Fruit fly (Drosophila melanogaster) whole organism, embryonic: ENCODE results near the gene Pdzd8.

ENCODE experiments used
- Aef1 ChIP-seq: fragments of 200-800 bp; sonication (Bioruptor generic); IDR thresholded peaks from 3 replicates; pipeline ENCODE4 v1.3.6; 2022; ENCODE audit warnings: missing biosample characterization, missing genetic modification characterization
- Antp ChIP-seq: fragments of 200-800 bp; sonication (Bioruptor generic); optimal IDR thresholded peaks from 3 replicates; lab custom pipeline; 2016; ENCODE audit warnings: missing biosample characterization, missing genetic modification characterization
- B-H1 ChIP-seq: fragments of 200-800 bp; sonication (Bioruptor generic); IDR thresholded peaks from 3 replicates; pipeline ENCODE4 v1.3.6; 2022; ENCODE audit warnings: missing biosample characterization, missing genetic modification characterization
- Bgb ChIP-seq: fragments of 200-800 bp; sonication (Bioruptor generic); IDR thresholded peaks from 2 replicates; pipeline ENCODE4 v1.3.6; 2022; ENCODE audit warnings: missing biosample characterization, missing genetic modification characterization; ENCODE audit not compliant: partially characterized antibody
- CG11093 ChIP-seq: fragments of 200-800 bp; sonication (Bioruptor generic); IDR thresholded peaks from 3 replicates; pipeline ENCODE4 v1.3.6; 2022; ENCODE audit warnings: missing biosample characterization, missing genetic modification characterization
- CG11696 ChIP-seq: fragments of 200-800 bp; sonication (Bioruptor generic); IDR thresholded peaks from 2 replicates; pipeline ENCODE4 v1.3.6; 2022; ENCODE audit warnings: missing biosample characterization, missing genetic modification characterization
- CG12071 ChIP-seq: fragments of 200-800 bp; sonication (Bioruptor generic); optimal IDR thresholded peaks from 3 replicates; lab custom pipeline; 2018; ENCODE audit warnings: missing biosample characterization, mild to moderate bottlenecking, missing genetic modification characterization
- CG12104 ChIP-seq: fragments of 200-800 bp; sonication (Bioruptor generic); optimal IDR thresholded peaks from 3 replicates; lab custom pipeline; 2016; ENCODE audit warnings: missing biosample characterization, missing genetic modification characterization
- CG13624 ChIP-seq: fragments of 200-800 bp; sonication (Bioruptor generic); optimal IDR thresholded peaks from 2 replicates; lab custom pipeline; 2016; ENCODE audit warnings: missing biosample characterization, missing genetic modification characterization
- CG15073 ChIP-seq: fragments of 200-800 bp; sonication (Bioruptor generic); optimal IDR thresholded peaks from 2 replicates; lab custom pipeline; 2016; ENCODE audit warnings: missing biosample characterization, missing genetic modification characterization
- CG17912 ChIP-seq: fragments of 200-800 bp; sonication (Bioruptor generic); optimal IDR thresholded peaks from 2 replicates; lab custom pipeline; 2018; ENCODE audit warnings: missing biosample characterization, mild to moderate bottlenecking, missing genetic modification characterization
- CG2129 ChIP-seq: fragments of 200-800 bp; sonication (Bioruptor generic); IDR thresholded peaks from 2 replicates; pipeline ENCODE4 v1.3.6; 2022; ENCODE audit warnings: missing biosample characterization, missing genetic modification characterization; ENCODE audit not compliant: partially characterized antibody
- CG32532 ChIP-seq: fragments of 200-800 bp; sonication (Bioruptor generic); IDR thresholded peaks from 2 replicates; pipeline ENCODE4 v1.3.6; 2022; ENCODE audit warnings: missing biosample characterization, missing genetic modification characterization
- CG4404 ChIP-seq: fragments of 200-800 bp; sonication (Bioruptor generic); IDR thresholded peaks from 2 replicates; pipeline ENCODE4 v1.3.6; 2022; ENCODE audit warnings: missing biosample characterization, missing genetic modification characterization
- CG5953 ChIP-seq: fragments of 200-800 bp; sonication (Bioruptor generic); IDR thresholded peaks from 2 replicates; pipeline ENCODE4 v1.3.6; 2022; ENCODE audit warnings: missing biosample characterization, missing genetic modification characterization
- CG6175 ChIP-seq: fragments of 200-800 bp; sonication (Bioruptor generic); IDR thresholded peaks from 3 replicates; pipeline ENCODE4 v1.3.6; 2022; ENCODE audit warnings: missing biosample characterization, missing genetic modification characterization
- CG6765 ChIP-seq: fragments of 200-800 bp; sonication (Bioruptor generic); optimal IDR thresholded peaks from 3 replicates; lab custom pipeline; 2017; ENCODE audit warnings: missing biosample characterization, mild to moderate bottlenecking, missing genetic modification characterization
- CG8359 ChIP-seq: fragments of 200-800 bp; sonication (Bioruptor generic); optimal IDR thresholded peaks from 2 replicates; lab custom pipeline; 2017; ENCODE audit warnings: missing biosample characterization, mild to moderate bottlenecking, missing genetic modification characterization, borderline replicate concordance
- D19B ChIP-seq: fragments of 200-800 bp; sonication (Bioruptor generic); optimal IDR thresholded peaks from 2 replicates; lab custom pipeline; 2017; ENCODE audit warnings: missing biosample characterization, mild to moderate bottlenecking, missing genetic modification characterization
- GATAe ChIP-seq: fragments of 200-800 bp; sonication (Bioruptor generic); conservative IDR thresholded peaks from 2 replicates; pipeline ENCODE4 v1.3.6; 2022; ENCODE audit warnings: missing biosample characterization, missing genetic modification characterization
- Gsc ChIP-seq: fragments of 200-800 bp; sonication (Bioruptor generic); IDR thresholded peaks from 2 replicates; pipeline ENCODE4 v1.3.6; 2022; ENCODE audit warnings: missing biosample characterization, missing genetic modification characterization
- HLH54F ChIP-seq: fragments of 200-800 bp; sonication (Bioruptor generic); optimal IDR thresholded peaks from 3 replicates; lab custom pipeline; 2016; ENCODE audit warnings: missing biosample characterization, missing genetic modification characterization
- HmgD ChIP-seq: fragments of 200-800 bp; sonication (Bioruptor generic); optimal IDR thresholded peaks from 3 replicates; lab custom pipeline; 2016; ENCODE audit warnings: missing biosample characterization, missing genetic modification characterization
- MBD-R2 ChIP-seq: fragments of 200-800 bp; sonication (Bioruptor generic); IDR thresholded peaks from 2 replicates; pipeline ENCODE4 v1.3.6; 2022; ENCODE audit warnings: missing biosample characterization, missing genetic modification characterization
- Meics ChIP-seq: fragments of 200-800 bp; sonication (Bioruptor generic); optimal IDR thresholded peaks from 2 replicates; lab custom pipeline; 2017; ENCODE audit warnings: missing biosample characterization, mild to moderate bottlenecking, missing genetic modification characterization
- Neu2 ChIP-seq: fragments of 200-800 bp; sonication (Bioruptor generic); optimal IDR thresholded peaks from 3 replicates; lab custom pipeline; 2016; ENCODE audit warnings: missing biosample characterization, missing genetic modification characterization, borderline replicate concordance
- Oli ChIP-seq: fragments of 200-800 bp; sonication (Bioruptor generic); optimal IDR thresholded peaks from 2 replicates; lab custom pipeline; 2018; ENCODE audit warnings: missing biosample characterization, mild to moderate bottlenecking, missing genetic modification characterization, moderate library complexity
- Six4 ChIP-seq: fragments of 200-800 bp; sonication (Bioruptor generic); optimal IDR thresholded peaks from 2 replicates; lab custom pipeline; 2016; ENCODE audit warnings: missing biosample characterization, missing genetic modification characterization
- Ssrp ChIP-seq: fragments of 200-800 bp; sonication (Bioruptor generic); optimal IDR thresholded peaks from 2 replicates; lab custom pipeline; 2018; ENCODE audit warnings: missing biosample characterization, mild to moderate bottlenecking, missing genetic modification characterization, moderate library complexity
- Taf1 ChIP-seq: fragments of 200-800 bp; sonication (Bioruptor generic); IDR thresholded peaks from 2 replicates; pipeline ENCODE4 v1.3.6; 2022; ENCODE audit warnings: missing biosample characterization, missing genetic modification characterization
- ab ChIP-seq: fragments of 200-800 bp; sonication (Bioruptor generic); optimal IDR thresholded peaks from 2 replicates; lab custom pipeline; 2016; ENCODE audit warnings: missing biosample characterization, missing genetic modification characterization
- ase ChIP-seq: fragments of 200-800 bp; sonication (Bioruptor generic); IDR thresholded peaks from 3 replicates; pipeline ENCODE4 v1.3.6; 2022; ENCODE audit warnings: missing biosample characterization, missing genetic modification characterization
- cwo ChIP-seq: fragments of 200-800 bp; sonication (Bioruptor generic); optimal IDR thresholded peaks from 3 replicates; lab custom pipeline; 2017; ENCODE audit warnings: missing biosample characterization, missing genetic modification characterization, mild to moderate bottlenecking, moderate library complexity, missing genetic modification reagents
- danr ChIP-seq: fragments of 200-800 bp; sonication (Bioruptor generic); IDR thresholded peaks from 2 replicates; pipeline ENCODE4 v1.3.6; 2022; ENCODE audit warnings: missing biosample characterization, missing genetic modification characterization
- exex ChIP-seq: fragments of 200-800 bp; sonication (Bioruptor generic); optimal IDR thresholded peaks from 4 replicates; lab custom pipeline; 2018; ENCODE audit warnings: missing biosample characterization, mild to moderate bottlenecking, missing genetic modification characterization, moderate library complexity
- gce ChIP-seq: fragments of 200-800 bp; sonication (Bioruptor generic); IDR thresholded peaks from 3 replicates; pipeline ENCODE4 v1.3.6; 2022; ENCODE audit warnings: missing biosample characterization, missing genetic modification characterization
- grau ChIP-seq: fragments of 200-800 bp; optimal IDR thresholded peaks from 3 replicates; lab custom pipeline; 2019; ENCODE audit warnings: missing biosample characterization, mild to moderate bottlenecking, missing genetic modification characterization, moderate library complexity
- nerfin-1 ChIP-seq: fragments of 200-800 bp; sonication (Bioruptor generic); optimal IDR thresholded peaks from 3 replicates; lab custom pipeline; 2019; ENCODE audit warnings: missing biosample characterization, mild to moderate bottlenecking, missing genetic modification characterization, moderate library complexity
- phol ChIP-seq: fragments of 200-800 bp; sonication (Bioruptor generic); optimal IDR thresholded peaks from 3 replicates; lab custom pipeline; 2018; ENCODE audit warnings: missing biosample characterization, mild to moderate bottlenecking, missing genetic modification characterization, moderate library complexity
- prd ChIP-seq, 3 experiments: fragments of >200 bp in 2 of 3; fragments of 200-800 bp in 1 of 3; sonication (Bioruptor generic) in 1 of 3; optimal IDR thresholded peaks in 2 of 3; IDR thresholded peaks in 1 of 3; 2 replicates in 2 of 3; 3 replicates in 1 of 3; pipeline versions ENCODE4 v1.3.6 to Lab custom; 2017 to 2022; ENCODE audit warnings: missing biosample characterization in 1 of 3, missing genetic modification characterization in 1 of 3
- pum ChIP-seq: fragments of 200-800 bp; sonication (Bioruptor generic); optimal IDR thresholded peaks from 2 replicates; lab custom pipeline; 2016; ENCODE audit warnings: missing biosample characterization, missing genetic modification characterization
- schlank ChIP-seq: fragments of 200-800 bp; sonication (Bioruptor generic); optimal IDR thresholded peaks from 2 replicates; lab custom pipeline; 2018; ENCODE audit warnings: missing biosample characterization, mild to moderate bottlenecking, missing genetic modification characterization
- sens ChIP-seq: fragments of 200-800 bp; sonication (Bioruptor generic); peaks from one replicate; lab custom pipeline; 2016; ENCODE audit warnings: missing biosample characterization, missing genetic modification characterization
- sna ChIP-seq: fragments of 200-800 bp; sonication (Bioruptor generic); IDR thresholded peaks from 2 replicates; pipeline ENCODE4 v1.3.6; 2022; ENCODE audit warnings: missing biosample characterization, missing genetic modification characterization; ENCODE audit not compliant: partially characterized antibody
- sr ChIP-seq: fragments of 200-800 bp; sonication (Bioruptor generic); IDR thresholded peaks from 3 replicates; pipeline ENCODE4 v1.3.6; 2022; ENCODE audit warnings: missing biosample characterization, missing genetic modification characterization
- toy ChIP-seq: fragments of 200-800 bp; sonication (Bioruptor generic); IDR thresholded peaks from 2 replicates; pipeline ENCODE4 v1.3.6; 2022; ENCODE audit warnings: missing biosample characterization, missing genetic modification characterization
- trem ChIP-seq: fragments of 200-800 bp; optimal IDR thresholded peaks from 3 replicates; lab custom pipeline; 2019; ENCODE audit warnings: missing biosample characterization, mild to moderate bottlenecking, missing genetic modification characterization, moderate library complexity
- ttk ChIP-seq: fragments of 200-800 bp; sonication (Bioruptor generic); IDR thresholded peaks from 2 replicates; pipeline ENCODE4 v2.1.2; 2022; ENCODE audit warnings: missing biosample characterization, missing genetic modification characterization
- tup ChIP-seq: fragments of 200-800 bp; sonication (Bioruptor generic); optimal IDR thresholded peaks from 2 replicates; lab custom pipeline; 2016; ENCODE audit warnings: missing biosample characterization, mild to moderate bottlenecking, missing genetic modification characterization, moderate library complexity
- zen2 ChIP-seq: fragments of 200-800 bp; sonication (Bioruptor generic); IDR thresholded peaks from 3 replicates; pipeline ENCODE4 v1.3.6; 2022; ENCODE audit warnings: missing biosample characterization, missing genetic modification characterization; ENCODE audit not compliant: partially characterized antibody
- zf30C ChIP-seq: fragments of 200-800 bp; sonication (Bioruptor generic); optimal IDR thresholded peaks from 3 replicates; lab custom pipeline; 2018; ENCODE audit warnings: missing biosample characterization, mild to moderate bottlenecking, missing genetic modification characterization
- zfh2 ChIP-seq: fragments of 200-800 bp; sonication (Bioruptor generic); optimal IDR thresholded peaks from 2 replicates; lab custom pipeline; 2016; ENCODE audit warnings: missing biosample characterization, missing genetic modification characterization

Gene Pdzd8

DNA sequence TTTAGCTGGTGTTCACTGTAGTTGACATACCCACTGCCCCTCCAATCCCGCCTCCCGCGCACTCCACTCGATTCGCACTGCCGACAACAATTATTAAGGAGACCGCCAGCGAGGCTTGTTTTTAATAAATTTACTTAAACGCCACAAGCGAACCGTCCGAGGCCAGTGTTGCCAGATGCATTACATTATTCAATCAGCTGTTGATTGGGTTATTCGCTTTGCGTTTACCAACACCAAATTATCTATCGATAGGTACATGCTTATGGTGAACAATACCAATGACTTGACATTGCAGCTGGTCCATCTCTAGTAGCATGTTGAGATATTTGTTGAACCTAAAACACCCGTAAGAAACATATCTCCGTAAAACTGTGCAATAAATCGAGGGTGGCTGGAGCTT, 43.7 kb downstream of the Pdzd8 start, which contains the start of the genes CG10353 and SelG (continued):
- TF ChIP-seq CG12071 (GFP tag; lab: Kevin White, UChicago) (no peak), tup (GFP tag; lab: Kevin White, UChicago) (peak; percentile 10), exex (peak; percentile 11), Neu2 (GFP tag; lab: Kevin White, UChicago) (no peak), prd (optimal IDR thresholded peaks at IDR 0.05; lab: Kevin White, UChicago) (no peak), prd (GFP tag; IDR thresholded peaks at IDR 0.05; lab: Robert Waterston, UW) (0 out of 3 replicates have a peak, but pooled peaks have one; percentile 12), CG12104 (no peak), nerfin-1 (tag; lab: Kevin White, UChicago) (peak; percentile 48), GATAe (GFP tag; lab: Robert Waterston, UW) (no peak), CG5953 (GFP tag; lab: Robert Waterston, UW) (no peak), B-H1 (GFP tag; lab: Robert Waterston, UW) (no peak), CG15073 (GFP tag; lab: Kevin White, UChicago) (no peak), danr (GFP tag; lab: Robert Waterston, UW) (no peak), CG2129 (GFP tag; lab: Robert Waterston, UW) (peak; percentile 52), gce (GFP tag; lab: Robert Waterston, UW) (no peak), CG4404 (GFP tag; lab: Robert Waterston, UW) (no peak), pum (GFP tag; lab: Kevin White, UChicago) (peak; percentile 21), zf30C (GFP tag; lab: Kevin White, UChicago) (no peak), MBD-R2 (GFP tag; lab: Robert Waterston, UW) (peak; percentile 91), sna (peak; percentile 76), grau (tag; lab: Kevin White, UChicago) (peak; percentile 66), sr (GFP tag; lab: Robert Waterston, UW) (no peak), CG17912 (GFP tag; lab: Kevin White, UChicago) (no peak), zen2 (GFP tag; lab: Robert Waterston, UW) (peak; percentile 90), ase (GFP tag; lab: Robert Waterston, UW) (no peak), CG32532 (no peak), sens (GFP tag; lab: Kevin White, UChicago) (peak; percentile 85), HmgD (GFP tag; lab: Kevin White, UChicago) (peak; percentile 53), toy (GFP tag; lab: Robert Waterston, UW) (no peak), Gsc (GFP tag; lab: Robert Waterston, UW) (no peak), schlank (tag; lab: Kevin White, UChicago) (no peak), Bgb (peak; percentile 90), Aef1 (GFP tag; lab: Robert Waterston, UW) (no peak), CG11093 (GFP tag; lab: Robert Waterston, UW) (no peak), ab (GFP tag; lab: Kevin White, UChicago) (no peak), Ssrp (tag; lab: Kevin White, UChicago) (no peak), D19B (GFP tag; lab: Kevin White, UChicago) (no peak), CG6175 (GFP tag; lab: Robert Waterston, UW) (no peak), HLH54F (peak; percentile 56), cwo (GFP tag; lab: Kevin White, UChicago) (no peak), Six4 (GFP tag; lab: Kevin White, UChicago) (no peak), Meics (GFP tag; lab: Kevin White, UChicago) (peak; percentile 8), Antp (GFP tag; lab: Kevin White, UChicago) (peak; percentile 66), zfh2 (GFP tag; lab: Kevin White, UChicago) (peak; percentile 58), trem (peak; percentile 58), Taf1 (GFP tag; lab: Robert Waterston, UW) (no peak), CG11696 (GFP tag; lab: Robert Waterston, UW) (no peak), ttk (GFP tag; lab: Robert Waterston, UW) (no peak), CG13624 (GFP tag; lab: Kevin White, UChicago) (peak; percentile 59), phol (peak; percentile 27), CG6765 (no peak), Oli (tag; lab: Kevin White, UChicago) (no peak), CG8359 (GFP tag; lab: Kevin White, UChicago) (no peak)
